Worm (Caenorhabditis elegans) whole organism, L3 larva: ENCODE data around the gene F53F4.15.

Experiments
- R02D3.7 ChIP-seq: fragments of 150-350 bp; optimal IDR thresholded peaks from 2 replicates; lab custom pipeline; 2014; ENCODE audit warnings: missing biosample characterization, missing genetic modification characterization
- aly-2 ChIP-seq: fragments of 150-350 bp; optimal IDR thresholded peaks from 2 replicates; lab custom pipeline; 2014; ENCODE audit warnings: missing biosample characterization, missing genetic modification characterization
- ceh-16 ChIP-seq: sonication (generic microtip); optimal IDR thresholded peaks from 2 replicates; lab custom pipeline; 2017; ENCODE audit warnings: missing biosample characterization, missing genetic modification characterization
- ceh-28 ChIP-seq: fragments of 150-350 bp; optimal IDR thresholded peaks from 2 replicates; lab custom pipeline; 2014; ENCODE audit warnings: missing biosample characterization, missing genetic modification reagents, missing genetic modification characterization
- ceh-9 ChIP-seq: sonication (generic microtip); optimal IDR thresholded peaks from 2 replicates; lab custom pipeline; 2018; ENCODE audit warnings: missing biosample characterization, missing genetic modification characterization
- egl-27 ChIP-seq: sonication (generic microtip); optimal IDR thresholded peaks from 4 replicates; lab custom pipeline; 2017; ENCODE audit warnings: missing biosample characterization, missing genetic modification reagents, missing genetic modification characterization
- elt-1 ChIP-seq: fragments of 150-350 bp; optimal IDR thresholded peaks from 2 replicates; lab custom pipeline; 2014; ENCODE audit warnings: missing biosample characterization, missing genetic modification characterization
- elt-3 ChIP-seq, 3 experiments: fragments of 150-350 bp in 1 of 3; sonication (generic microtip) in 2 of 3; optimal IDR thresholded peaks; 2 replicates in 2 of 3; 4 replicates in 1 of 3; lab custom pipeline; 2014 to 2017; ENCODE audit warnings: missing biosample characterization in 3 of 3, missing genetic modification characterization in 3 of 3
- hmg-11 ChIP-seq: sonication (generic microtip); optimal IDR thresholded peaks from 2 replicates; lab custom pipeline; 2016; ENCODE audit warnings: missing genetic modification characterization, missing compliant biosample characterization
- jun-1 ChIP-seq: fragments of 150-350 bp; optimal IDR thresholded peaks from 2 replicates; lab custom pipeline; 2014; ENCODE audit warnings: missing biosample characterization, missing genetic modification reagents, missing genetic modification characterization
- lin-15B ChIP-seq: fragments of 150-350 bp; optimal IDR thresholded peaks from 2 replicates; lab custom pipeline; 2014; ENCODE audit warnings: missing biosample characterization, missing genetic modification characterization
- lsy-12 ChIP-seq: sonication (generic microtip); optimal IDR thresholded peaks from 2 replicates; lab custom pipeline; 2016; ENCODE audit warnings: mild to moderate bottlenecking, missing genetic modification characterization, missing compliant biosample characterization
- mdl-1 ChIP-seq: fragments of 150-350 bp; optimal IDR thresholded peaks from 2 replicates; lab custom pipeline; 2014; ENCODE audit warnings: missing biosample characterization, missing genetic modification characterization
- nhr-11 ChIP-seq: fragments of 150-350 bp; optimal IDR thresholded peaks from 2 replicates; lab custom pipeline; 2014; ENCODE audit warnings: missing biosample characterization, missing genetic modification characterization
- nhr-12 ChIP-seq: fragments of 150-350 bp; optimal IDR thresholded peaks from 2 replicates; lab custom pipeline; 2014; ENCODE audit warnings: missing biosample characterization, missing genetic modification characterization
- nhr-23 ChIP-seq: fragments of 150-350 bp; optimal IDR thresholded peaks from 2 replicates; lab custom pipeline; 2014; ENCODE audit warnings: missing biosample characterization, missing genetic modification reagents, missing genetic modification characterization
- nhr-237 ChIP-seq: fragments of 150-350 bp; optimal IDR thresholded peaks from 2 replicates; lab custom pipeline; 2014; ENCODE audit warnings: missing biosample characterization, missing genetic modification characterization
- nhr-25 ChIP-seq: sonication (generic microtip); optimal IDR thresholded peaks from 2 replicates; lab custom pipeline; 2017; ENCODE audit warnings: missing biosample characterization, missing genetic modification characterization
- nhr-28 ChIP-seq: fragments of 150-350 bp; optimal IDR thresholded peaks from 2 replicates; lab custom pipeline; 2014; ENCODE audit warnings: missing biosample characterization, missing genetic modification characterization
- nhr-43 ChIP-seq: sonication (generic microtip); optimal IDR thresholded peaks from 2 replicates; lab custom pipeline; 2016; ENCODE audit warnings: mild to moderate bottlenecking, missing genetic modification characterization, missing compliant biosample characterization; ENCODE audit not compliant: poor library complexity, severe bottlenecking
- nhr-67 ChIP-seq: fragments of 150-350 bp; optimal IDR thresholded peaks from 2 replicates; lab custom pipeline; 2014; ENCODE audit warnings: missing biosample characterization, missing genetic modification characterization
- nhr-77 ChIP-seq: fragments of 150-350 bp; optimal IDR thresholded peaks from 2 replicates; lab custom pipeline; 2014; ENCODE audit warnings: missing biosample characterization, missing genetic modification characterization
- sea-2 ChIP-seq: fragments of 150-350 bp; sonication (generic microtip); optimal IDR thresholded peaks from 4 replicates; lab custom pipeline; 2014; ENCODE audit warnings: missing biosample characterization, missing genetic modification reagents, missing genetic modification characterization
- snpc-4 ChIP-seq: fragments of 150-350 bp; optimal IDR thresholded peaks from 2 replicates; lab custom pipeline; 2014; ENCODE audit warnings: missing biosample characterization, missing genetic modification characterization
- tbx-2 ChIP-seq: sonication (generic microtip); optimal IDR thresholded peaks from 2 replicates; lab custom pipeline; 2016; ENCODE audit warnings: mild to moderate bottlenecking, missing genetic modification characterization, missing compliant biosample characterization
- unc-39 ChIP-seq: sonication (generic microtip); optimal IDR thresholded peaks from 4 replicates; lab custom pipeline; 2017; ENCODE audit warnings: missing biosample characterization, missing genetic modification characterization
- zag-1 ChIP-seq: fragments of 150-350 bp; optimal IDR thresholded peaks from 2 replicates; lab custom pipeline; 2014; ENCODE audit warnings: missing biosample characterization, missing genetic modification characterization
- ztf-4 ChIP-seq: fragments of 150-350 bp; optimal IDR thresholded peaks from 2 replicates; lab custom pipeline; 2014; ENCODE audit warnings: missing biosample characterization, missing genetic modification characterization

Gene F53F4.15

ce11 chrV:13600882-13601281 is 19.9 kb upstream of the F53F4.15 start, which contains the start of gene rdy-2:
Gene rdy-2, minus strand, starts transcription at chrV:13600982.
- no peak for TF ChIP-seq sea-2 (GFP tag; lab: Kevin White, UChicago)
- no peak for TF ChIP-seq egl-27 (tag; lab: Kevin White, UChicago)
- no peak for TF ChIP-seq nhr-12

ce11 chrV:13606651-13607242 is 14.0 kb upstream of the F53F4.15 start, which contains the start of gene fmo-4:
Gene fmo-4, minus strand, starts transcription at chrV:13606701.
- TF ChIP-seq nhr-25 (peak; percentile 27), nhr-43 (peak; percentile 96), ceh-16 (tag; lab: Kevin White, UChicago) (no peak)

- no peak for TF ChIP-seq ztf-4 (tag; lab: Kevin White, UChicago)
- peak; percentile 44 for TF ChIP-seq nhr-23
- no peak for TF ChIP-seq nhr-11 (tag; lab: Kevin White, UChicago)
- TF ChIP-seq nhr-43, result peak; percentile 12
Measured at ce11 chrV:13608486-13608885, 12.3 kb upstream of the F53F4.15 start.

ce11 chrV:13609806-13610205 is 11.0 kb upstream of the F53F4.15 start:
- TF ChIP-seq lin-15B (tag; lab: Kevin White, UChicago) (no peak), ceh-28 (tag; lab: Kevin White, UChicago) (no peak), nhr-23 (peak; percentile 66), ceh-9 (tag; lab: Kevin White, UChicago) (no peak)

- TF ChIP-seq nhr-23, result no peak
- TF ChIP-seq zag-1 (tag; lab: Kevin White, UChicago), result no peak
- TF ChIP-seq snpc-4 (tag; lab: Kevin White, UChicago), result no peak
- no peak for TF ChIP-seq R02D3.7 (tag; lab: Kevin White, UChicago)
- TF ChIP-seq nhr-237 (tag; lab: Kevin White, UChicago), result no peak
- TF ChIP-seq nhr-28 (tag; lab: Kevin White, UChicago), result no peak
- no peak for TF ChIP-seq nhr-67 (tag; lab: Kevin White, UChicago)
- no peak for TF ChIP-seq ceh-16 (tag; lab: Kevin White, UChicago)
- no peak for TF ChIP-seq nhr-77 (tag; lab: Kevin White, UChicago)
- no peak for TF ChIP-seq elt-1 (tag; lab: Kevin White, UChicago)
- TF ChIP-seq nhr-43, result no peak
- TF ChIP-seq mdl-1 (tag; lab: Kevin White, UChicago), result no peak
- no peak for TF ChIP-seq lsy-12 (tag; lab: Kevin White, UChicago)
- no peak for TF ChIP-seq ceh-9 (tag; lab: Kevin White, UChicago)
- TF ChIP-seq aly-2 (tag; lab: Kevin White, UChicago), result no peak
- no peak for TF ChIP-seq ztf-4 (tag; lab: Kevin White, UChicago)
- no peak for TF ChIP-seq lin-15B (tag; lab: Kevin White, UChicago)
- TF ChIP-seq tbx-2 (tag; lab: Kevin White, UChicago), result no peak
- no peak for TF ChIP-seq elt-3 (tag; optimal IDR thresholded peaks at IDR 0.05; lab: Kevin White, UChicago)
- no peak for TF ChIP-seq hmg-11
Measured at ce11 chrV:13611782-13612181, 9.0 kb upstream of the F53F4.15 start, which contains the start of gene spig-9. Gene spig-9, minus strand, starts transcription at chrV:13611882.

- no peak for TF ChIP-seq lin-15B (tag; lab: Kevin White, UChicago)
- no peak for TF ChIP-seq snpc-4 (tag; lab: Kevin White, UChicago)
- no peak for TF ChIP-seq ceh-16 (tag; lab: Kevin White, UChicago)
- no peak for TF ChIP-seq nhr-77 (tag; lab: Kevin White, UChicago)
- TF ChIP-seq, all 47 proteins: peak for 0
Measured at ce11 chrV:13613870-13614269, 6.9 kb upstream of the F53F4.15 start, which contains the start of gene F53F4.7. Gene F53F4.7, minus strand, starts transcription at chrV:13613970.

ce11 chrV:13619752-13620151 is 1.0 kb upstream of the F53F4.15 start, which contains the start of gene srd-11:
Gene srd-11, minus strand, starts transcription at chrV:13619852.
- TF ChIP-seq jun-1 (tag; lab: Kevin White, UChicago), result no peak
- TF ChIP-seq tbx-2 (tag; lab: Kevin White, UChicago), result no peak
- TF ChIP-seq unc-39 (tag; lab: Kevin White, UChicago), result no peak
- no peak for TF ChIP-seq nhr-237 (tag; lab: Kevin White, UChicago)
- no peak for TF ChIP-seq snpc-4 (tag; lab: Kevin White, UChicago)
- no peak for TF ChIP-seq nhr-28 (tag; lab: Kevin White, UChicago)
